Fruit fly (Drosophila melanogaster) Kc167 (cell line): ENCODE measurements around the gene ND-B22.

ENCODE experiments used
- Myc ChIP-seq: fragments of >200 bp; optimal IDR thresholded peaks from 2 replicates; lab custom pipeline; 2017; ENCODE audit warnings: missing external identifiers
- Sin3A ChIP-seq: fragments of >200 bp; optimal IDR thresholded peaks from 2 replicates; lab custom pipeline; 2018; ENCODE audit warnings: missing external identifiers
- psq ChIP-seq: fragments of >200 bp; optimal IDR thresholded peaks from 2 replicates; lab custom pipeline; 2017; ENCODE audit warnings: missing external identifiers
- ttk ChIP-seq: sonication (Bioruptor generic); optimal IDR thresholded peaks from 2 replicates; lab custom pipeline; 2017; ENCODE audit warnings: missing external identifiers

DNA sequence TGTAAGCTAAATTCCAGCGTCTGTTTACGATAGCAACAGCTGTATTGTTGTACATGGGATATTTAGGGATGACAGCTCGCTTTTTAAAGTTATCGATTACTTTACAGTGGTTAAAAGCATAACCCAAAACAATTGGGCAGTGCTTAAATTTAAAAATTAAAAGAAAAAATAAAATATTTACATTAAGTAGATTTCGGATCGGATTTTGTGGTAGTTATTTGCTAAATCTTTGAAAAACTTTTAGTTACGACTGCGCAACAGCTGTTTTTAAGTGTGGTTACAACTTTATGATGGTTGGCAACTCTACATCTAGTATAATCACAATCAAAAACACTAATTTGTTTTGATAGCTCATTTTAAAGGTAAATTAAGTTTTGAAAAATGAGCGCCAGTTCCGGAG, 16.3 kb upstream of the ND-B22 start, which contains the start of the genes Ing5 and CG7099:
- TF ChIP-seq Myc (lab: Kevin White, UChicago) (no peak), Sin3A (lab: Kevin White, UChicago) (no peak), ttk (lab: Kevin White, UChicago) (no peak), psq (lab: Kevin White, UChicago) (no peak)
